Worm (Caenorhabditis elegans): Measurements from ENCODE around the gene Y43C5A.4.

ce11 chrIV:10277716-10278115 lies at the start of gene Y43C5A.4:
- TF ChIP-seq hmg-4 (GFP tag; optimal IDR thresholded peaks at IDR 0.05) (no peak), tbx-37 (GFP tag; conservative IDR thresholded peaks at IDR 0.05) (no peak)
